Worm (Caenorhabditis elegans): Measurements from ENCODE around the gene Y73B6BL.12.

ce11 chrIV:6307439-6307838 lies 9.8 kb downstream of the Y73B6BL.12 start, which contains the start of gene csp-2:
- TF ChIP-seq snpc-4 (tag; optimal IDR thresholded peaks at IDR 0.05) (no peak), sma-3 (GFP tag; optimal IDR thresholded peaks at IDR 0.05) (no peak), nhr-77 (tag; optimal IDR thresholded peaks at IDR 0.05) (no peak), fos-1 (tag; optimal IDR thresholded peaks at IDR 0.05) (no peak), mab-5 (tag; optimal IDR thresholded peaks at IDR 0.05) (no peak), ztf-11 (tag; optimal IDR thresholded peaks at IDR 0.05) (no peak), blmp-1 (tag; optimal IDR thresholded peaks at IDR 0.05; ENCODE audit: insufficient read depth) (no peak), nhr-21 (tag; optimal IDR thresholded peaks at IDR 0.05) (no peak), dmd-4 (tag; optimal IDR thresholded peaks at IDR 0.05) (no peak), nhr-237 (tag; optimal IDR thresholded peaks at IDR 0.05) (no peak), nhr-10 (tag; optimal IDR thresholded peaks at IDR 0.05) (no peak)
